Fruit fly (Drosophila melanogaster) whole organism, wandering third instar larva: ENCODE data around the gene CG17712.
A peak's percentile ranks its signal among the peaks of the same experiment; 100 is the strongest.

ENCODE experiments used
- Abd-B ChIP-seq: fragments of >200 bp; optimal IDR thresholded peaks from 2 replicates; lab custom pipeline; 2017; ENCODE audit warnings: missing biosample characterization, missing genetic modification characterization
- CG32264 ChIP-seq: fragments of 200-800 bp; sonication (Bioruptor generic); optimal IDR thresholded peaks from 2 replicates; lab custom pipeline; 2016; ENCODE audit warnings: missing biosample characterization, missing genetic modification characterization
- CG9705 ChIP-seq: fragments of 200-800 bp; sonication (Bioruptor generic); optimal IDR thresholded peaks from 2 replicates; lab custom pipeline; 2018; ENCODE audit warnings: missing biosample characterization, mild to moderate bottlenecking, missing genetic modification characterization
- Dfd ChIP-seq: fragments of >200 bp; optimal IDR thresholded peaks from 2 replicates; lab custom pipeline; 2017; ENCODE audit warnings: missing biosample characterization, missing genetic modification characterization
- Dif ChIP-seq: fragments of 200-275, 200-300 bp; sonication (Bioruptor generic); optimal IDR thresholded peaks from 2 replicates; lab custom pipeline; 2018; ENCODE audit warnings: missing biosample characterization, missing genetic modification characterization; ENCODE audit not compliant: partially characterized antibody
- GATAd ChIP-seq: sonication (Bioruptor generic); optimal IDR thresholded peaks from 2 replicates; lab custom pipeline; 2016; ENCODE audit warnings: missing biosample characterization, missing genetic modification characterization
- HLH106 ChIP-seq: fragments of 200-800 bp; optimal IDR thresholded peaks from 3 replicates; lab custom pipeline; 2019; ENCODE audit warnings: missing biosample characterization, mild to moderate bottlenecking, missing genetic modification characterization, moderate library complexity
- Hnf4 ChIP-seq: fragments of 200-800 bp; sonication (Bioruptor generic); optimal IDR thresholded peaks from 2 replicates; lab custom pipeline; 2016; ENCODE audit warnings: missing biosample characterization, mild to moderate bottlenecking, missing genetic modification characterization
- Hr78 ChIP-seq: fragments of >200 bp; optimal IDR thresholded peaks from 2 replicates; lab custom pipeline; 2017; ENCODE audit warnings: missing biosample characterization, missing genetic modification characterization
- Hr83 ChIP-seq: fragments of 200-300 bp; sonication (Bioruptor generic); optimal IDR thresholded peaks from 2 replicates; lab custom pipeline; 2016; ENCODE audit warnings: missing biosample characterization, mild to moderate bottlenecking, missing genetic modification characterization, moderate library complexity; ENCODE audit not compliant: poor library complexity, severe bottlenecking
- Jra ChIP-seq: sonication (Bioruptor generic); optimal IDR thresholded peaks from 2 replicates; lab custom pipeline; 2016; ENCODE audit warnings: missing biosample characterization, missing genetic modification characterization
- Mio ChIP-seq: sonication (Bioruptor generic); optimal IDR thresholded peaks from 2 replicates; lab custom pipeline; 2016; ENCODE audit warnings: missing biosample characterization, missing genetic modification characterization
- Myc ChIP-seq: fragments of >200 bp; optimal IDR thresholded peaks from 2 replicates; lab custom pipeline; 2017
- N ChIP-seq: fragments of >200 bp; optimal IDR thresholded peaks from 2 replicates; lab custom pipeline; 2018; ENCODE audit warnings: missing biosample characterization, missing external identifiers, missing genetic modification characterization
- OdsH ChIP-seq: fragments of 200-800 bp; sonication (Bioruptor generic); optimal IDR thresholded peaks from 2 replicates; lab custom pipeline; 2016; ENCODE audit warnings: missing biosample characterization, mild to moderate bottlenecking, missing genetic modification characterization
- Rel ChIP-seq, 2 experiments: fragments of 200-800 bp; sonication (Bioruptor generic) in 1 of 2; optimal IDR thresholded peaks; 2 replicates in 1 of 2; 3 replicates in 1 of 2; lab custom pipeline; 2016 to 2019; ENCODE audit warnings: mild to moderate bottlenecking in 2 of 2, missing biosample characterization in 2 of 2, missing genetic modification characterization in 2 of 2, moderate library complexity in 1 of 2
- Sp1 ChIP-seq: fragments of 200-800 bp; sonication (Bioruptor generic); optimal IDR thresholded peaks from 3 replicates; lab custom pipeline; 2019; ENCODE audit warnings: missing biosample characterization, mild to moderate bottlenecking, missing genetic modification characterization, moderate library complexity
- Vsx2 ChIP-seq: fragments of 200-300, 225-300 bp; sonication (Bioruptor generic); optimal IDR thresholded peaks from 2 replicates; lab custom pipeline; 2018; ENCODE audit warnings: missing biosample characterization, missing genetic modification characterization; ENCODE audit not compliant: partially characterized antibody
- br ChIP-seq: fragments of 200-800 bp; sonication (Bioruptor generic); optimal IDR thresholded peaks from 2 replicates; lab custom pipeline; 2016; ENCODE audit warnings: missing biosample characterization, missing genetic modification characterization
- brk ChIP-seq: fragments of 200-800 bp; sonication (Bioruptor generic); optimal IDR thresholded peaks from 2 replicates; lab custom pipeline; 2016; ENCODE audit warnings: missing biosample characterization, mild to moderate bottlenecking, missing genetic modification characterization
- dl ChIP-seq, 2 experiments: fragments of 175-275, 200-275 bp in 1 of 2; fragments of 200-275 bp in 1 of 2; sonication (Bioruptor generic); optimal IDR thresholded peaks; lab custom pipeline; 2018; ENCODE audit warnings: mild to moderate bottlenecking in 2 of 2, missing biosample characterization in 2 of 2, missing genetic modification characterization in 2 of 2, moderate library complexity in 2 of 2; ENCODE audit not compliant: partially characterized antibody in 2 of 2, insufficient read depth in 1 of 2
- dmrt93B ChIP-seq: fragments of 200-800 bp; sonication (Bioruptor generic); optimal IDR thresholded peaks from 2 replicates; lab custom pipeline; 2018; ENCODE audit warnings: missing biosample characterization, mild to moderate bottlenecking, missing genetic modification characterization
- dsf ChIP-seq: sonication (Bioruptor generic); optimal IDR thresholded peaks from 2 replicates; lab custom pipeline; 2016; ENCODE audit warnings: missing biosample characterization, missing genetic modification characterization, borderline replicate concordance
- ey ChIP-seq: fragments of 200-800 bp; sonication (Bioruptor generic); optimal IDR thresholded peaks from 2 replicates; lab custom pipeline; 2016; ENCODE audit warnings: missing biosample characterization, missing genetic modification characterization
- foxo ChIP-seq, 2 experiments: fragments of 200-800 bp; sonication (Bioruptor generic); optimal IDR thresholded peaks; 2 replicates in 1 of 2; 3 replicates in 1 of 2; lab custom pipeline; 2016 to 2017; ENCODE audit warnings: missing biosample characterization in 2 of 2, missing genetic modification characterization in 2 of 2
- fru ChIP-seq: fragments of 200-800 bp; sonication (Bioruptor generic); optimal IDR thresholded peaks from 3 replicates; lab custom pipeline; 2016; ENCODE audit warnings: missing biosample characterization, mild to moderate bottlenecking, missing genetic modification characterization
- h ChIP-seq: fragments of 200-800 bp; sonication (Bioruptor generic); optimal IDR thresholded peaks from 3 replicates; lab custom pipeline; 2016; ENCODE audit warnings: missing biosample characterization, mild to moderate bottlenecking, missing genetic modification characterization
- jim ChIP-seq: fragments of 175-275, 200-325 bp; sonication (Bioruptor generic); optimal IDR thresholded peaks from 2 replicates; lab custom pipeline; 2016; ENCODE audit warnings: missing biosample characterization, mild to moderate bottlenecking, missing genetic modification characterization
- lola ChIP-seq: fragments of >200 bp; optimal IDR thresholded peaks from 2 replicates; lab custom pipeline; 2017; ENCODE audit warnings: missing biosample characterization, missing genetic modification characterization
- pan ChIP-seq: fragments of >200 bp; optimal IDR thresholded peaks from 2 replicates; lab custom pipeline; 2017
- psq ChIP-seq: fragments of 200-800 bp; sonication (Bioruptor generic); optimal IDR thresholded peaks from 3 replicates; lab custom pipeline; 2017; ENCODE audit warnings: missing biosample characterization, mild to moderate bottlenecking, missing genetic modification characterization, moderate library complexity
- rgr ChIP-seq: fragments of 200-800 bp; sonication (Bioruptor generic); optimal IDR thresholded peaks from 3 replicates; lab custom pipeline; 2016; ENCODE audit warnings: missing biosample characterization, mild to moderate bottlenecking, missing genetic modification characterization
- sage ChIP-seq: fragments of 200-800 bp; sonication (Bioruptor generic); optimal IDR thresholded peaks from 2 replicates; lab custom pipeline; 2016; ENCODE audit warnings: missing biosample characterization, mild to moderate bottlenecking, missing genetic modification characterization
- sv ChIP-seq: fragments of 200-800 bp; sonication (Bioruptor generic); optimal IDR thresholded peaks from 3 replicates; lab custom pipeline; 2016; ENCODE audit warnings: missing biosample characterization, missing genetic modification characterization
- tai ChIP-seq: sonication (Bioruptor generic); optimal IDR thresholded peaks from 2 replicates; lab custom pipeline; 2016; ENCODE audit warnings: missing biosample characterization, missing genetic modification characterization
- usp ChIP-seq: fragments of >200 bp; optimal IDR thresholded peaks from 2 replicates; lab custom pipeline; 2017; ENCODE audit warnings: missing biosample characterization, missing genetic modification characterization

Gene CG17712

dm6 chr2L:1735133-1735532 is 16.8 kb downstream of the CG17712 start:
- no peak for TF ChIP-seq sv (GFP tag; lab: Kevin White, UChicago)

dm6 chr2L:1733155-1733813 is 18.6 kb downstream of the CG17712 start:
- TF ChIP-seq Rel (GFP tag; optimal IDR thresholded peaks at IDR 0.05; lab: Kevin White, UChicago): no peak
- TF ChIP-seq Rel (tag; optimal IDR thresholded peaks at IDR 0.05; lab: Kevin White, UChicago): no peak
- no peak for TF ChIP-seq dl (GFP tag; optimal IDR thresholded peaks at IDR 0.05; lab: Kevin White, UChicago; ENCODE audit: insufficient read depth in 1 of 2, partially characterized antibody in 2 of 2)
- no peak for TF ChIP-seq rgr (GFP tag; lab: Kevin White, UChicago)
- no peak for TF ChIP-seq Dif
- TF ChIP-seq Sp1: no peak
- TF ChIP-seq sv (GFP tag; lab: Kevin White, UChicago): no peak
- no peak for TF ChIP-seq Vsx2
- no peak for TF ChIP-seq brk (GFP tag; lab: Kevin White, UChicago)
- TF ChIP-seq Myc (lab: Kevin White, UChicago): no peak
- no peak for TF ChIP-seq sage
- TF ChIP-seq Jra (GFP tag; lab: Kevin White, UChicago): no peak
- no peak for TF ChIP-seq psq (GFP tag; lab: Kevin White, UChicago)
- TF ChIP-seq foxo (GFP tag; optimal IDR thresholded peaks at IDR 0.05; lab: Kevin White, UChicago): no peak
- TF ChIP-seq Hr83 (GFP tag; lab: Kevin White, UChicago): no peak
- TF ChIP-seq pan (lab: Kevin White, UChicago): no peak

dm6 chr2L:1732189-1732588 is 19.7 kb downstream of the CG17712 start, which contains the start of the genes CG17652 and CG17646:
Gene CG17652 (minus strand): TSS chr2L:1732356.
Gene CG17646 (plus strand): TSS chr2L:1732524.
- TF ChIP-seq OdsH: peak; percentile 10
- TF ChIP-seq sage: no peak
- no peak for TF ChIP-seq tai (GFP tag; lab: Kevin White, UChicago)
- peak; percentile 28 for TF ChIP-seq Hnf4 (GFP tag; lab: Kevin White, UChicago)
- no peak for TF ChIP-seq jim (GFP tag; lab: Kevin White, UChicago)
- no peak for TF ChIP-seq dmrt93B (GFP tag; lab: Kevin White, UChicago)
- TF ChIP-seq Rel (GFP tag; optimal IDR thresholded peaks at IDR 0.05; lab: Kevin White, UChicago): no peak
- peak; percentile 65 for TF ChIP-seq Rel (tag; optimal IDR thresholded peaks at IDR 0.05; lab: Kevin White, UChicago)
- TF ChIP-seq, all 38 proteins: peak for 3

dm6 chr2L:1730914-1731313 is 21.0 kb downstream of the CG17712 start:
- TF ChIP-seq CG9705 (GFP tag; lab: Kevin White, UChicago) (no peak), Rel (GFP tag; optimal IDR thresholded peaks at IDR 0.05; lab: Kevin White, UChicago) (no peak), Rel (tag; optimal IDR thresholded peaks at IDR 0.05; lab: Kevin White, UChicago) (no peak), Sp1 (peak; percentile 5), rgr (GFP tag; lab: Kevin White, UChicago) (no peak), Jra (GFP tag; lab: Kevin White, UChicago) (no peak), tai (GFP tag; lab: Kevin White, UChicago) (no peak), Mio (no peak)

DNA sequence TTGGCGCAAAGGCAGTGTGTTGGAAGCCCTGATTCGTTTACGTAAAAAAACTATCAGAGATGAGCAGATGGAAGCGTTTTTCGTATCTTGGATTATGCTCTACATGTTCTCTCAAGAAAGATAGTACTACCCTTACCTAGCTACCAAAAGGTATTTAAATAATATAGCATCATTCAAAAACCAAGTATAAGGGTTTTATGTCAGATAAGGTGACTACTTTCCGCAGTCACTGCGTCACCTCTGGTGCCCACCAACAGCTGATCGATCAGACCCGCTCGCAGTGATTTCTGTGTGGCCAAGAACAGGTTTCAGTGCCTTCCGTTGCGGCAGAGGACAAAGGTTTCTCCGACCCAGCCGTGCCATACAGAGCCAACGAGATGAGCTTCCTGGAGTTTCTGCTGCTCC is 22.3 kb downstream of the CG17712 start, which contains the start of the genes Eno and CG31937:
Gene Eno (minus strand): TSS at position 30 of the 405 bp plus-strand sequence.
Gene CG31937 (plus strand): TSS at position 281 of the 405 bp plus-strand sequence.
- TF ChIP-seq Vsx2: no peak
- no peak for TF ChIP-seq tai (GFP tag; lab: Kevin White, UChicago)
- TF ChIP-seq h (GFP tag; lab: Kevin White, UChicago): peak; percentile 47
- no peak for TF ChIP-seq dl (GFP tag; optimal IDR thresholded peaks at IDR 0.05; lab: Kevin White, UChicago; ENCODE audit: insufficient read depth in 1 of 2, partially characterized antibody in 2 of 2)
- peak; percentile 8 for TF ChIP-seq CG9705 (GFP tag; lab: Kevin White, UChicago)
- TF ChIP-seq Hnf4 (GFP tag; lab: Kevin White, UChicago): peak; percentile 68
- TF ChIP-seq CG32264 (GFP tag; lab: Kevin White, UChicago): no peak
- TF ChIP-seq sv (GFP tag; lab: Kevin White, UChicago): peak; percentile 4
- TF ChIP-seq Dfd (GFP tag; lab: Kevin White, UChicago): no peak
- no peak for TF ChIP-seq jim (GFP tag; lab: Kevin White, UChicago)
- TF ChIP-seq foxo (GFP tag; optimal IDR thresholded peaks at IDR 0.05; lab: Kevin White, UChicago): peak in 1 of 2 experiments; percentile 48
- no peak for TF ChIP-seq Hr78
- TF ChIP-seq lola (GFP tag; lab: Kevin White, UChicago): no peak
- TF ChIP-seq Abd-B (GFP tag; lab: Kevin White, UChicago): no peak
- TF ChIP-seq Sp1: peak; percentile 63
- peak; percentile 74 for TF ChIP-seq br
- peak; percentile 11 for TF ChIP-seq Dif
- no peak for TF ChIP-seq Mio
- peak; percentile 31 for TF ChIP-seq OdsH
- TF ChIP-seq ey (GFP tag; lab: Kevin White, UChicago): peak; percentile 31
- no peak for TF ChIP-seq dsf (GFP tag; lab: Kevin White, UChicago)
- TF ChIP-seq usp (GFP tag; lab: Kevin White, UChicago): no peak
- no peak for TF ChIP-seq N (GFP tag; lab: Kevin White, UChicago)
- TF ChIP-seq Jra (GFP tag; lab: Kevin White, UChicago): no peak
- TF ChIP-seq pan (lab: Kevin White, UChicago): no peak
- TF ChIP-seq fru: peak; percentile 40
- no peak for TF ChIP-seq Hr83 (GFP tag; lab: Kevin White, UChicago)
- no peak for TF ChIP-seq sage
- TF ChIP-seq Rel (GFP tag; optimal IDR thresholded peaks at IDR 0.05; lab: Kevin White, UChicago): no peak
- peak; percentile 8 for TF ChIP-seq Rel (tag; optimal IDR thresholded peaks at IDR 0.05; lab: Kevin White, UChicago)
- no peak for TF ChIP-seq brk (GFP tag; lab: Kevin White, UChicago)
- TF ChIP-seq GATAd: no peak
- peak; percentile 43 for TF ChIP-seq psq (GFP tag; lab: Kevin White, UChicago)
- TF ChIP-seq HLH106 (tag; lab: Kevin White, UChicago): peak; percentile 51
- TF ChIP-seq dmrt93B (GFP tag; lab: Kevin White, UChicago): no peak
